Fruit fly (Drosophila melanogaster) Kc167 (cell line): Measurements from ENCODE around the gene mRpL24.

ENCODE experiments used
- Myc ChIP-seq: fragments of >200 bp; optimal IDR thresholded peaks from 2 replicates; lab custom pipeline; 2017; ENCODE audit warnings: missing external identifiers
- Sin3A ChIP-seq: fragments of >200 bp; optimal IDR thresholded peaks from 2 replicates; lab custom pipeline; 2018; ENCODE audit warnings: missing external identifiers
- h ChIP-seq: fragments of >200 bp; optimal IDR thresholded peaks from 3 replicates; lab custom pipeline; 2018; ENCODE audit warnings: missing external identifiers
- psq ChIP-seq: fragments of >200 bp; optimal IDR thresholded peaks from 2 replicates; lab custom pipeline; 2017; ENCODE audit warnings: missing external identifiers
- ttk ChIP-seq: sonication (Bioruptor generic); optimal IDR thresholded peaks from 2 replicates; lab custom pipeline; 2017; ENCODE audit warnings: missing external identifiers

DNA sequence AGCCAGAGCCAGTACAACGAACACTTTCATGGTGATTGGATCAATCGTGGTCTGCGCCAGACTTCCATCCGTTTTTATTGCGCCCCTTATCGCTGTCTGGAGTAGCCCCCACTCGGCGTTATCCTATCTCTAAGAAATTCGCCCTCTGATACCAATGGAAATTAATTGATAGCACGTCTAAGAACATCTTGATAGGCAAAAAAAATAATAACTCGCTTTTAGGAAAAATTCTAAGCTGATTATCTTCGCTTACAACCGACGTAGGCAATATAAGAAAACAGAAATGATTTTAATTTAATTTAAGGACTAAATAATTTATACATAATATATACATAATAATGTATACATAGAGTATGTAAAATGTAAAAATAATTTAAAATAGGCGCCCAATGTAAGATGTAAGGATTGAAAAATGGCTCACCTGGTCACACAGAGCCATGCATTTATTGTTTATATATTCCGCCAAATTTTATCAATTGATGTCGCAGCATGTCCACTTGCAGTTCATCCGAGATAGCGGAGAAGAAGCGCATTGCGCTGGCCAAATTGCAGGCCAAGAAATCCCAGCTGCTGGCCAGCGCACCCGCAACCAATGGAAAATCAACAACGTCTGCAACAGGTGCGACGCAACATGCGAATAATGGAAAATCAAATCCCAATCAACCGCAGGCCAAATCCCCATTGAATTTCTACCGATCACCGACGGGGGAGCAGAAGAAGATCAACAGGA lies 10.1 kb upstream of the mRpL24 start, which contains the start of the genes Jon25Bi and Marcal1:
- TF ChIP-seq ttk (lab: Kevin White, UChicago), result no peak
- no peak for TF ChIP-seq psq (lab: Kevin White, UChicago)
- no peak for TF ChIP-seq h (lab: Kevin White, UChicago)
- no peak for TF ChIP-seq Myc
- TF ChIP-seq Sin3A (lab: Kevin White, UChicago), result no peak
